Worm (Caenorhabditis elegans): ENCODE measurements around the gene ins-17.

The ins-17 gene

ce11 chrIII:4491164-4492144 lies 14.1 kb upstream of the ins-17 start:
- no peak for TF ChIP-seq ztf-4 (tag; optimal IDR thresholded peaks at IDR 0.05)
- no peak for TF ChIP-seq nhr-77 (tag; optimal IDR thresholded peaks at IDR 0.05)
- TF ChIP-seq unc-55 (GFP tag; optimal IDR thresholded peaks at IDR 0.05) = no peak
- no peak for TF ChIP-seq gmeb-1 (tag; optimal IDR thresholded peaks at IDR 0.05)
- TF ChIP-seq F13H6.1 (tag; optimal IDR thresholded peaks at IDR 0.05) = no peak
- TF ChIP-seq nhr-25 (tag; optimal IDR thresholded peaks at IDR 0.05) = peak; percentile 21
- TF ChIP-seq C34F6.9 (tag; optimal IDR thresholded peaks at IDR 0.05) = peak; percentile 24
- TF ChIP-seq nhr-237 (tag; optimal IDR thresholded peaks at IDR 0.05) = no peak
- TF ChIP-seq alr-1 (tag; optimal IDR thresholded peaks at IDR 0.05) = no peak
- no peak for TF ChIP-seq sma-9 (GFP tag; optimal IDR thresholded peaks at IDR 0.05)
- TF ChIP-seq sma-9 (tag; optimal IDR thresholded peaks at IDR 0.05) = no peak
- TF ChIP-seq ztf-1 (GFP tag; conservative IDR thresholded peaks at IDR 0.05) = no peak
- no peak for TF ChIP-seq blmp-1 (tag; optimal IDR thresholded peaks at IDR 0.05; ENCODE audit: insufficient read depth)
- peak; percentile 48 for TF ChIP-seq ama-1 (optimal IDR thresholded peaks at IDR 0.05)
- no peak for TF ChIP-seq skn-1 (tag; optimal IDR thresholded peaks at IDR 0.05)
- no peak for TF ChIP-seq sma-3 (GFP tag; optimal IDR thresholded peaks at IDR 0.05)
- no peak for TF ChIP-seq fos-1 (tag; optimal IDR thresholded peaks at IDR 0.05)
- no peak for TF ChIP-seq nhr-129 (tag; optimal IDR thresholded peaks at IDR 0.05)
- TF ChIP-seq sem-4 (tag; optimal IDR thresholded peaks at IDR 0.05) = no peak
- no peak for TF ChIP-seq nhr-12 (tag; optimal IDR thresholded peaks at IDR 0.05)
- no peak for TF ChIP-seq lin-13 (GFP tag; optimal IDR thresholded peaks at IDR 0.05)
- TF ChIP-seq ZK546.5 (tag; optimal IDR thresholded peaks at IDR 0.05) = no peak
- TF ChIP-seq lsy-2 (tag; optimal IDR thresholded peaks at IDR 0.05) = peak in 1 of 2 experiments; percentile 62
- TF ChIP-seq peb-1 (tag; optimal IDR thresholded peaks at IDR 0.05) = no peak
- TF ChIP-seq ceh-16 (tag; optimal IDR thresholded peaks at IDR 0.05) = no peak
- no peak for TF ChIP-seq unc-62 (GFP tag; optimal IDR thresholded peaks at IDR 0.05)
- no peak for TF ChIP-seq mdl-1 (tag; optimal IDR thresholded peaks at IDR 0.05)
- no peak for TF ChIP-seq snpc-4 (tag; optimal IDR thresholded peaks at IDR 0.05)
- no peak for TF ChIP-seq lin-39 (tag; optimal IDR thresholded peaks at IDR 0.05)
- TF ChIP-seq crh-2 (tag; optimal IDR thresholded peaks at IDR 0.05) = no peak
- no peak for TF ChIP-seq nhr-23 (tag; optimal IDR thresholded peaks at IDR 0.05)
- no peak for TF ChIP-seq nhr-11 (tag; optimal IDR thresholded peaks at IDR 0.05)
- no peak for TF ChIP-seq aly-2 (tag; optimal IDR thresholded peaks at IDR 0.05)
- TF ChIP-seq Y55F3AM.14 (GFP tag; optimal IDR thresholded peaks at IDR 0.05) = peak; percentile 39
- TF ChIP-seq nhr-6 (tag; optimal IDR thresholded peaks at IDR 0.05) = no peak
- TF ChIP-seq dmd-4 (tag; optimal IDR thresholded peaks at IDR 0.05) = no peak
- no peak for TF ChIP-seq lin-11 (tag; optimal IDR thresholded peaks at IDR 0.05)
- TF ChIP-seq ceh-82 (tag; optimal IDR thresholded peaks at IDR 0.05) = no peak
- no peak for TF ChIP-seq unc-39 (tag; optimal IDR thresholded peaks at IDR 0.05)
- TF ChIP-seq nhr-21 (tag; optimal IDR thresholded peaks at IDR 0.05) = peak; percentile 59
- no peak for TF ChIP-seq egl-27 (tag; optimal IDR thresholded peaks at IDR 0.05)
- TF ChIP-seq R02D3.7 (tag; optimal IDR thresholded peaks at IDR 0.05) = no peak
- TF ChIP-seq nhr-10 (tag; optimal IDR thresholded peaks at IDR 0.05) = no peak
- no peak for TF ChIP-seq mab-5 (tag; optimal IDR thresholded peaks at IDR 0.05)
- TF ChIP-seq zag-1 (tag; optimal IDR thresholded peaks at IDR 0.05) = no peak
- TF ChIP-seq elt-1 (tag; optimal IDR thresholded peaks at IDR 0.05) = no peak
- TF ChIP-seq ztf-11 (tag; optimal IDR thresholded peaks at IDR 0.05) = no peak
- no peak for TF ChIP-seq elt-3 (tag; optimal IDR thresholded peaks at IDR 0.05)
- TF ChIP-seq mbf-1 (tag; optimal IDR thresholded peaks at IDR 0.05) = no peak
